Worm (Caenorhabditis elegans): ENCODE data around the gene F26F2.8.

F26F2.8 gene

ce11 chrV:20551096-20551495 is 28.2 kb upstream of the F26F2.8 start, which contains the start of gene Y38H6C.20:
Y38H6C.20 (minus strand) TSS chrV:20551196.
- TF ChIP-seq Y56A3A.18 (GFP tag; IDR thresholded peaks at IDR 0.05) (no peak), ztf-22 (GFP tag; optimal IDR thresholded peaks at IDR 0.05) (no peak), F23B12.7 (tag; optimal IDR thresholded peaks at IDR 0.05; ENCODE audit: insufficient read depth) (no peak), rec-8 (tag; optimal IDR thresholded peaks at IDR 0.05) (no peak), ccch-3 (GFP tag; optimal IDR thresholded peaks at IDR 0.05) (no peak), atf-7 (tag; optimal IDR thresholded peaks at IDR 0.05) (no peak), ceh-58 (GFP tag; IDR thresholded peaks at IDR 0.05) (no peak), xnd-1 (tag; optimal IDR thresholded peaks at IDR 0.05) (no peak), tbp1 (GFP tag; optimal IDR thresholded peaks at IDR 0.05) (no peak), hmg-1.2 (GFP tag; IDR thresholded peaks at IDR 0.05) (no peak), aptf-2 (GFP tag; conservative IDR thresholded peaks at IDR 0.05) (no peak), ama-1 (optimal IDR thresholded peaks at IDR 0.05) (no peak), ama-1 (GFP tag; optimal IDR thresholded peaks at IDR 0.05) (no peak)

DNA sequence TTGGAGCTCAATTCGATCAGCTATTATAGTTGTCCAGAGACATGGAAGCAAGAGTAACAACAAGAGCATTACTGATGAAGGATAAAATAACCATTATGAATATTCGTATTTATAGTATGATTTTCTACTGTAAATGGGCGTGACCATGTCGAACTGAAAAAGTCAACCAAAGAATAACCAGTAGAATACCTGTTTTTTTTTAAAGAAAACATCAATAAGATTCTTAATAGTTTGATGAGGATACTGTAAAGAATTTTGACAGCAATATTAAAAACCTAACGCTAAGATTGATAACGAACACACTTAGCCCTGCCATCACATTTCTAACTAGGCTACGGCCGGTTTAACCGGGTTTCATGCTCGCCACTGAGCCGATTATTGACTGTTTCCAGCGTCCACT is 26.4 kb upstream of the F26F2.8 start, which contains the start of gene vmo-1:
Gene vmo-1 (minus strand): TSS at position 101 of the 400 bp plus-strand sequence.
- TF ChIP-seq xnd-1 (tag; optimal IDR thresholded peaks at IDR 0.05) (no peak), hlh-26 (GFP tag; conservative IDR thresholded peaks at IDR 0.05) (no peak), ceh-79 (tag; optimal IDR thresholded peaks at IDR 0.05) (no peak), B0261.1 (tag; optimal IDR thresholded peaks at IDR 0.05) (no peak), ceh-40 (GFP tag; IDR thresholded peaks at IDR 0.05) (no peak), snpc-1.1 (tag; optimal IDR thresholded peaks at IDR 0.05; ENCODE audit: insufficient read depth) (no peak), mel-28 (tag; optimal IDR thresholded peaks at IDR 0.05; ENCODE audit: borderline replicate concordance) (no peak), ztf-6 (GFP tag; IDR thresholded peaks at IDR 0.05) (no peak), F37B4.10 (GFP tag; IDR thresholded peaks at IDR 0.05) (no peak), efl-1 (GFP tag; optimal IDR thresholded peaks at IDR 0.05) (no peak), B0019.2 (GFP tag; conservative IDR thresholded peaks at IDR 0.05) (no peak), lin-54 (GFP tag; optimal IDR thresholded peaks at IDR 0.05) (no peak), F57A8.1 (GFP tag; optimal IDR thresholded peaks at IDR 0.05) (no peak), F39B2.1 (GFP tag; IDR thresholded peaks at IDR 0.05) (no peak), nfyb-1 (GFP tag; IDR thresholded peaks at IDR 0.05) (no peak)

- TF ChIP-seq sdz-38 (tag; optimal IDR thresholded peaks at IDR 0.05) (no peak), ceh-79 (tag; optimal IDR thresholded peaks at IDR 0.05) (no peak), lag-1 (GFP tag; IDR thresholded peaks at IDR 0.05) (no peak), him-1 (tag; optimal IDR thresholded peaks at IDR 0.05) (no peak), nhr-80 (tag; optimal IDR thresholded peaks at IDR 0.05) (peak; percentile 24)
Measured at ce11 chrV:20555120-20555519, 24.2 kb upstream of the F26F2.8 start, which contains the start of gene Y38H6C.21. Y38H6C.21 (minus strand) TSS chrV:20555267.

DNA sequence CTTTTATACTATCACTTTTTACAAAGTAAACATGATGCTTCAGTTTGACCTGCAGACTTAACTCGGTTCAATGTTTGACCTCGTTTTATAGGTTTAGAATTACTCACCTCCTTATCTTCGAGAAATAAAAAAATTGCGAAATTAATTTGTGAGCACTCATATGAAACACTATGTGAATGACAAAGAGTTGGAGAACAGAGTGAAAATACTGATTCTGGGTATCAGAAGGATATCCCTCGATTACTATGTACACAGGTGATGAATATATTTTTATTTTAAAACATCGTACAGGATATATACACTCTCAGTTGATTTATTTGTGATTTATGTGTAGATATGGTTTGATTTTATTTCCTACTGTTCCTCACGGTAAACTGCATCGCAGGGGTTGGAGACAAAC is 23.1 kb upstream of the F26F2.8 start, which contains the start of gene Y38H6C.23:
Gene Y38H6C.23 (minus strand): TSS at position 101 of the 400 bp plus-strand sequence.
- no peak for TF ChIP-seq ceh-79 (tag; optimal IDR thresholded peaks at IDR 0.05)
- TF ChIP-seq ztf-25 (GFP tag; IDR thresholded peaks at IDR 0.05) = no peak
- peak; percentile 2 for TF ChIP-seq nhr-80 (tag; optimal IDR thresholded peaks at IDR 0.05)
- TF ChIP-seq nhr-179 (tag; optimal IDR thresholded peaks at IDR 0.05) = no peak

DNA sequence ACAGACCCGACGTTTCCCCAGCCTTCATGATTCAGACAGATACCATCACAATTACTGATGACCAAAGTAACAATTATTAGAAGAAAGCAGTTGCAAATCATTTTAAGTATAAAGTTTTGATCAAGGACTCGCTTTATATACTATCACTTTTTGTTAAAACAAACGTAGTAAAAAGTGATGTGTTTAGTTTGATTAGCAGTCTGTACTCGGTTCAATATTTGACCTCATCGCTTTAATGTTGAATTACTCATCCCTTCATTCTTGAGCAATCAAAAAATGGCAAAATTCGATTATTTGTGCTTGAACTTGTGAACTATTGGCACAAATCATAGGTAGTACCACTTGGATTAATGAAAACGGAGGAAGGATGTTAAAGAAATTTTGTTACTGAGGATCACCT is 21.1 kb upstream of the F26F2.8 start, which contains the start of gene abf-4:
Gene abf-4 (minus strand): TSS at position 101 of the 400 bp plus-strand sequence.
- TF ChIP-seq lin-54 (GFP tag; optimal IDR thresholded peaks at IDR 0.05) (no peak), D2030.7 (GFP tag; IDR thresholded peaks at IDR 0.05) (no peak), snpc-1.1 (tag; optimal IDR thresholded peaks at IDR 0.05; ENCODE audit: insufficient read depth) (no peak), dpl-1 (GFP tag; optimal IDR thresholded peaks at IDR 0.05) (no peak), B0336.3 (GFP tag; IDR thresholded peaks at IDR 0.05) (no peak)
